Worm (Caenorhabditis elegans) whole organism, L1 larva: ENCODE measurements around the gene sma-6.

ENCODE experiments used
- ceh-82 ChIP-seq, 3 experiments: fragments of 150-350 bp in 1 of 3; sonication (generic microtip) in 2 of 3; optimal IDR thresholded peaks; 2 replicates each; lab custom pipeline; 2014 to 2017; ENCODE audit warnings: missing biosample characterization in 3 of 3, missing genetic modification characterization in 3 of 3
- ces-1 ChIP-seq: fragments of 150-350 bp; optimal IDR thresholded peaks from 2 replicates; lab custom pipeline; 2014; ENCODE audit warnings: missing biosample characterization, missing genetic modification reagents, missing genetic modification characterization
- egl-27 ChIP-seq, 2 experiments: fragments of 150-350 bp in 1 of 2; sonication (generic microtip); optimal IDR thresholded peaks; 3 replicates each; lab custom pipeline; 2017 to 2018; ENCODE audit warnings: missing biosample characterization in 2 of 2, missing genetic modification characterization in 2 of 2, missing genetic modification reagents in 2 of 2
- elt-2 ChIP-seq: sonication (generic microtip); optimal IDR thresholded peaks from 2 replicates; lab custom pipeline; 2016; ENCODE audit warnings: missing genetic modification characterization, mild to moderate bottlenecking, inconsistent platforms, missing compliant biosample characterization, missing genetic modification reagents
- elt-3 ChIP-seq, 6 experiments: fragments of 150-350 bp in 1 of 6; sonication (generic microtip); optimal IDR thresholded peaks; 2 replicates each; lab custom pipeline; 2017 to 2018; ENCODE audit warnings: missing biosample characterization in 6 of 6, missing genetic modification characterization in 6 of 6, inconsistent platforms in 1 of 6
- fkh-10 ChIP-seq: sonication (generic microtip); optimal IDR thresholded peaks from 2 replicates; lab custom pipeline; 2017; ENCODE audit warnings: missing biosample characterization, missing genetic modification reagents, missing genetic modification characterization
- fos-1 ChIP-seq: fragments of 150-350 bp; optimal IDR thresholded peaks from 2 replicates; lab custom pipeline; 2014; ENCODE audit warnings: missing biosample characterization, missing genetic modification characterization
- mep-1 ChIP-seq: fragments of 150-350 bp; optimal IDR thresholded peaks from 2 replicates; lab custom pipeline; 2014; ENCODE audit warnings: missing biosample characterization, missing genetic modification characterization
- nhr-11 ChIP-seq: fragments of 150-350 bp; optimal IDR thresholded peaks from 2 replicates; lab custom pipeline; 2014; ENCODE audit warnings: missing biosample characterization, missing genetic modification characterization
- nhr-12 ChIP-seq: sonication (generic microtip); optimal IDR thresholded peaks from 2 replicates; lab custom pipeline; 2017; ENCODE audit warnings: missing biosample characterization, missing genetic modification characterization
- nhr-77 ChIP-seq: fragments of 150-350 bp; optimal IDR thresholded peaks from 2 replicates; lab custom pipeline; 2014; ENCODE audit warnings: missing biosample characterization, missing genetic modification characterization
- skn-1 ChIP-seq: fragments of 150-350 bp; optimal IDR thresholded peaks from 2 replicates; lab custom pipeline; 2014; ENCODE audit warnings: missing biosample characterization, missing genetic modification characterization
- unc-62 ChIP-seq: fragments of 150-350 bp; optimal IDR thresholded peaks from 2 replicates; lab custom pipeline; 2014; ENCODE audit warnings: missing biosample characterization, missing genetic modification reagents, missing genetic modification characterization
- ztf-4 ChIP-seq: fragments of 150-350 bp; optimal IDR thresholded peaks from 2 replicates; lab custom pipeline; 2014; ENCODE audit warnings: missing biosample characterization, missing genetic modification characterization

ce11 chrII:6311888-6312287 lies 12.4 kb upstream of the sma-6 start:
- TF ChIP-seq nhr-12 (tag; lab: Kevin White, UChicago) (no peak), egl-27 (tag; optimal IDR thresholded peaks at IDR 0.05; lab: Kevin White, UChicago) (no peak), elt-3 (tag; optimal IDR thresholded peaks at IDR 0.05; lab: Kevin White, UChicago) (no peak), skn-1 (tag; lab: Kevin White, UChicago) (no peak), mep-1 (tag; lab: Kevin White, UChicago) (no peak), ceh-82 (tag; optimal IDR thresholded peaks at IDR 0.05; lab: Kevin White, UChicago) (no peak), ztf-4 (tag; lab: Kevin White, UChicago) (no peak), unc-62 (GFP tag; lab: Kevin White, UChicago) (no peak), elt-2 (tag; lab: Kevin White, UChicago) (no peak), fkh-10 (GFP tag; lab: Kevin White, UChicago) (no peak), fos-1 (no peak), ces-1 (GFP tag; lab: Kevin White, UChicago) (no peak), nhr-77 (no peak), nhr-11 (tag; lab: Kevin White, UChicago) (no peak)
